Fruit fly (Drosophila melanogaster): ENCODE measurements around the gene Esp.
A peak's percentile ranks its signal among the peaks of the same experiment; 100 is the strongest.

Esp gene

DNA sequence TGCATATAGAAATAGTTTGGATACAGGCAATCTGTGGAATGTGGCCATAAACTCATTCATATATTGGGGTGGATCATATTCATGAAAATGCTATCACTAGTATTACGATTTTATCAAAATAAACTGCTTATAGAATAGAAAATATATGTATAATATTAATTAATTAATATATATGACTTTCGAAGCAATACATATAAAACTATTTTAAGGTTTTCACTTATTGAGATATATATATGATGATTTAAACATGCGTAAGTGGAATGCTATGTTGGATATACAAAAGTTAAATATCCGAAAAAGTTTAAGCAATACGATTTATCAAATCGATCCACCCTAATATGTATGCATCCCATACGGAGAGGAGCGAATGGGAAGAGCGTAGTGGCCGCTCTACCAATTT is 43.1 kb upstream of the Esp start (continued):
- TF ChIP-seq slou (GFP tag; optimal IDR thresholded peaks at IDR 0.05), result no peak
- peak; percentile 30 for TF ChIP-seq run (tag; optimal IDR thresholded peaks at IDR 0.05)
- TF ChIP-seq Antp (GFP tag; optimal IDR thresholded peaks at IDR 0.05), result no peak
- TF ChIP-seq az2 (GFP tag; optimal IDR thresholded peaks at IDR 0.05), result no peak
- TF ChIP-seq ttk (GFP tag; IDR thresholded peaks at IDR 0.05), result no peak
- TF ChIP-seq mirr (GFP tag; optimal IDR thresholded peaks at IDR 0.05), result no peak
- TF ChIP-seq sug (tag; optimal IDR thresholded peaks at IDR 0.05), result peak; percentile 4
- no peak for TF ChIP-seq Fer3 (tag; optimal IDR thresholded peaks at IDR 0.05)
- peak; percentile 1 for TF ChIP-seq kah (GFP tag; optimal IDR thresholded peaks at IDR 0.05)
- no peak for TF ChIP-seq CG1647 (GFP tag; optimal IDR thresholded peaks at IDR 0.05)
- peak; percentile 51 for TF ChIP-seq grau (tag; optimal IDR thresholded peaks at IDR 0.05)
- no peak for TF ChIP-seq Hr39 (optimal IDR thresholded peaks at IDR 0.05)
- TF ChIP-seq CG6689 (GFP tag; IDR thresholded peaks at IDR 0.05), result peak; percentile 28; the same call in 1 of the 2 replicates
- TF ChIP-seq lmd (GFP tag; IDR thresholded peaks at IDR 0.05), result 0 out of 2 replicates have a peak, but pooled peaks have one; percentile 15
- peak in 1 of 2 experiments; percentile 15 for TF ChIP-seq bsh (GFP tag; optimal IDR thresholded peaks at IDR 0.05)
- TF ChIP-seq NfI (GFP tag; optimal IDR thresholded peaks at IDR 0.05), result no peak
- TF ChIP-seq mld (GFP tag; IDR thresholded peaks at IDR 0.05; ENCODE audit: partially characterized antibody), result no peak
- peak; percentile 44 for TF ChIP-seq CG17829 (tag; optimal IDR thresholded peaks at IDR 0.05)
- peak; percentile 29 for TF ChIP-seq CG10267 (tag; optimal IDR thresholded peaks at IDR 0.05)
- no peak for TF ChIP-seq CG32532 (GFP tag; IDR thresholded peaks at IDR 0.05)
- TF ChIP-seq CG3163 (GFP tag; optimal IDR thresholded peaks at IDR 0.05), result no peak
- TF ChIP-seq CoRest (tag; optimal IDR thresholded peaks at IDR 0.05), result peak; percentile 29
- TF ChIP-seq CG7786 (GFP tag; optimal IDR thresholded peaks at IDR 0.05), result no peak
- TF ChIP-seq Eip74EF (GFP tag; optimal IDR thresholded peaks at IDR 0.05), result peak in 1 of 2 experiments; percentile 39
- TF ChIP-seq bbx (GFP tag; IDR thresholded peaks at IDR 0.05; ENCODE audit: partially characterized antibody), result no peak

DNA sequence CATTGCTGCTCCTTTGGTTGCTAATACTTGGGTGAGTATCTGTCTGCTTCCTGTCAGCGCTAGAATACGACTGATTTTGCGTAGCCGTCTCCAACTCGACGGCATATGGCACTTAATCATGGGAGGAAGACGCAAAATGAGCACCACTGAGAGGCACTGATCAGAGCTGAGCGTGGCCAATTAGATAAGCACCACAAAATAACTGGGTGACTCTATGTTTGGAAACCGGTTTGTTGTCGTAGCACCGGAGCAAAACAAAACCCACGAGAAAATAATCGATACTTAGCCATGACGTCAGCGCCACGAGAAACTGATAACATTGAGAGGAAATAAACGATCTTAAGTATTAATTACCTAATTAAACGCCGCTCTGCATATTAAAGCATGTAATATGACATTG is 42.2 kb upstream of the Esp start, which contains the start of gene Ude:
Ude (minus strand) TSS at position 166 of the 400 bp plus-strand sequence.
- no peak for TF ChIP-seq CG33557 (GFP tag; optimal IDR thresholded peaks at IDR 0.05)
- TF ChIP-seq Hsf (GFP tag; optimal IDR thresholded peaks at IDR 0.05), result no peak
- peak; percentile 19; the same call in 1 of the 2 replicates for TF ChIP-seq vvl (GFP tag; IDR thresholded peaks at IDR 0.05)
- TF ChIP-seq CG7372 (GFP tag; IDR thresholded peaks at IDR 0.05), result no peak
- no peak for TF ChIP-seq CG11398 (GFP tag; optimal IDR thresholded peaks at IDR 0.05)
- no peak for TF ChIP-seq Hmx (GFP tag; optimal IDR thresholded peaks at IDR 0.05)
- 0 out of 2 replicates have a peak, but pooled peaks have one; percentile 23 for TF ChIP-seq Rfx (GFP tag; IDR thresholded peaks at IDR 0.05)
- TF ChIP-seq Dref (GFP tag; IDR thresholded peaks at IDR 0.05), result no peak
- TF ChIP-seq Ssrp (tag; optimal IDR thresholded peaks at IDR 0.05), result no peak
- TF ChIP-seq vnd (GFP tag; IDR thresholded peaks at IDR 0.05; ENCODE audit: partially characterized antibody), result no peak
- TF ChIP-seq CG30403 (GFP tag; optimal IDR thresholded peaks at IDR 0.05), result no peak
- TF ChIP-seq Vsx1 (GFP tag; optimal IDR thresholded peaks at IDR 0.05), result peak; percentile 83
- no peak for TF ChIP-seq fd3F (GFP tag; optimal IDR thresholded peaks at IDR 0.05)
- TF ChIP-seq CG15601 (tag; optimal IDR thresholded peaks at IDR 0.05), result no peak
- TF ChIP-seq so (GFP tag; IDR thresholded peaks at IDR 0.05), result 0 out of 3 replicates have a peak, but pooled peaks have one; percentile 39
- TF ChIP-seq gcm2 (GFP tag; optimal IDR thresholded peaks at IDR 0.05), result no peak
- TF ChIP-seq Ets97D (GFP tag; optimal IDR thresholded peaks at IDR 0.05), result no peak
- peak; percentile 1 for TF ChIP-seq MESR4 (GFP tag; optimal IDR thresholded peaks at IDR 0.05)
- TF ChIP-seq HmgD (GFP tag; optimal IDR thresholded peaks at IDR 0.05), result no peak
- no peak for TF ChIP-seq Nf-YB (GFP tag; optimal IDR thresholded peaks at IDR 0.05)
- TF ChIP-seq repo (GFP tag; optimal IDR thresholded peaks at IDR 0.05), result no peak
- TF ChIP-seq CG6765 (GFP tag; optimal IDR thresholded peaks at IDR 0.05), result peak; percentile 18
- TF ChIP-seq Abd-B (GFP tag; optimal IDR thresholded peaks at IDR 0.05), result no peak
- TF ChIP-seq Pdp1 (GFP tag; optimal IDR thresholded peaks at IDR 0.05), result peak in 1 of 2 experiments; percentile 47
- peak; percentile 41 for TF ChIP-seq PHDP (tag; optimal IDR thresholded peaks at IDR 0.05)
- no peak for TF ChIP-seq CG30020 (tag; optimal IDR thresholded peaks at IDR 0.05)
- TF ChIP-seq gce (GFP tag; IDR thresholded peaks at IDR 0.05), result no peak
